Worm (Caenorhabditis elegans): ENCODE measurements around the gene Y37E11AL.9.

Gene Y37E11AL.9

ce11 chrIV:3741874-3742273 lies 41.4 kb upstream of the Y37E11AL.9 start:
- no peak for TF ChIP-seq snpc-4 (tag; optimal IDR thresholded peaks at IDR 0.05)
- TF ChIP-seq nhr-237 (tag; optimal IDR thresholded peaks at IDR 0.05): no peak
- no peak for TF ChIP-seq R02D3.7 (tag; optimal IDR thresholded peaks at IDR 0.05)
- no peak for TF ChIP-seq nhr-77 (tag; optimal IDR thresholded peaks at IDR 0.05)
- no peak for TF ChIP-seq nhr-11 (tag; optimal IDR thresholded peaks at IDR 0.05)
- TF ChIP-seq ztf-11 (tag; optimal IDR thresholded peaks at IDR 0.05): no peak
- no peak for TF ChIP-seq lin-11 (tag; optimal IDR thresholded peaks at IDR 0.05)
- TF ChIP-seq egl-27 (tag; optimal IDR thresholded peaks at IDR 0.05): no peak
- TF ChIP-seq nhr-6 (tag; optimal IDR thresholded peaks at IDR 0.05): no peak
- TF ChIP-seq mab-5 (tag; optimal IDR thresholded peaks at IDR 0.05): no peak
- TF ChIP-seq gmeb-1 (tag; optimal IDR thresholded peaks at IDR 0.05): no peak
- TF ChIP-seq ztf-4 (tag; optimal IDR thresholded peaks at IDR 0.05): no peak
- no peak for TF ChIP-seq ceh-82 (tag; optimal IDR thresholded peaks at IDR 0.05)
- no peak for TF ChIP-seq lsy-2 (tag; optimal IDR thresholded peaks at IDR 0.05)

DNA sequence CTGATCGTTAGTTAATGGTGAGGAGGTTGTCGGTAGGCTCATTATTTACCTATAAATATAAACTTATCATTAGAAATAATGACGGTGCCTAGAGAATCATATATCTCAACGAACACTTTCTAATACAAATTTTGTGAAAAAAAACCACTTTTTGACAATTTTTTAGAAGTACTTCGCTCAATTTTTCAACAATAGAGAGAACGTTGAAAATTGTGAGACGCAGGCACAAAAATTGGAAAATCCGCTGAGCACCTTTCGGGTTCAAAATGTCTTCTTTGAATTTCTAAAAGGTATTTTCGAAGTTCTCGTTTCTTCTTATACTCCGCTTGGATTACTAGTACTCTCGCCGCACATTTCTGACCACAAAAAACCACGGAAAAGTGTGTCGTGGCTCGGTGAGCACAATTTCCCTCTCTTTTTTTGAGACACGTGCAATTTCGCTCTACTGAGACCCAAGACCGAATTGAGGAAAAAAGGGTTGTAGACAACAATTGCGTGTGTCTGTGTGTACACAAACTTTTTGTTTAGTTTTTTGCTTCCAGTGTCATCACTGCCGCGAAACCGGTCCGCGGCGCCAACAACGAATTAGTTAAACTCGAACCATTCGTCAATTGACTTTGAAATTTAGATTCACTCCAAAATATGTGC lies 40.5 kb upstream of the Y37E11AL.9 start, which contains the start of gene nape-1:
Gene nape-1 (minus strand): TSS at position 51 of the 648 bp plus-strand sequence.
- no peak for TF ChIP-seq ama-1 (optimal IDR thresholded peaks at IDR 0.05)
- no peak for TF ChIP-seq ztf-11 (tag; optimal IDR thresholded peaks at IDR 0.05)
- no peak for TF ChIP-seq ztf-1 (GFP tag; conservative IDR thresholded peaks at IDR 0.05)
- peak; percentile 43 for TF ChIP-seq fos-1 (tag; optimal IDR thresholded peaks at IDR 0.05)
- TF ChIP-seq lin-11 (tag; optimal IDR thresholded peaks at IDR 0.05): no peak
- no peak for TF ChIP-seq mbf-1 (tag; optimal IDR thresholded peaks at IDR 0.05)
- TF ChIP-seq ZK546.5 (tag; optimal IDR thresholded peaks at IDR 0.05): no peak
- TF ChIP-seq elt-3 (tag; optimal IDR thresholded peaks at IDR 0.05): no peak
- no peak for TF ChIP-seq egl-27 (tag; optimal IDR thresholded peaks at IDR 0.05)
- no peak for TF ChIP-seq Y55F3AM.14 (GFP tag; optimal IDR thresholded peaks at IDR 0.05)
- no peak for TF ChIP-seq nhr-21 (tag; optimal IDR thresholded peaks at IDR 0.05)
- no peak for TF ChIP-seq aly-2 (tag; optimal IDR thresholded peaks at IDR 0.05)
- no peak for TF ChIP-seq nhr-11 (tag; optimal IDR thresholded peaks at IDR 0.05)
- TF ChIP-seq sma-3 (GFP tag; optimal IDR thresholded peaks at IDR 0.05): no peak
- TF ChIP-seq sma-9 (GFP tag; optimal IDR thresholded peaks at IDR 0.05): peak; percentile 4
- TF ChIP-seq sma-9 (tag; optimal IDR thresholded peaks at IDR 0.05): no peak
- TF ChIP-seq nhr-77 (tag; optimal IDR thresholded peaks at IDR 0.05): no peak
- TF ChIP-seq nhr-237 (tag; optimal IDR thresholded peaks at IDR 0.05): no peak
- TF ChIP-seq dmd-4 (tag; optimal IDR thresholded peaks at IDR 0.05): no peak
- no peak for TF ChIP-seq nhr-25 (tag; optimal IDR thresholded peaks at IDR 0.05)
- TF ChIP-seq nhr-10 (tag; optimal IDR thresholded peaks at IDR 0.05): no peak
- TF ChIP-seq unc-39 (tag; optimal IDR thresholded peaks at IDR 0.05): no peak
- TF ChIP-seq ceh-82 (tag; optimal IDR thresholded peaks at IDR 0.05): no peak
- peak in 1 of 2 experiments; percentile 28 for TF ChIP-seq mdl-1 (tag; optimal IDR thresholded peaks at IDR 0.05)
- no peak for TF ChIP-seq sem-4 (tag; optimal IDR thresholded peaks at IDR 0.05)
- peak; percentile 34 for TF ChIP-seq gmeb-1 (tag; optimal IDR thresholded peaks at IDR 0.05)
- TF ChIP-seq nhr-12 (tag; optimal IDR thresholded peaks at IDR 0.05): no peak
- TF ChIP-seq alr-1 (tag; optimal IDR thresholded peaks at IDR 0.05): no peak
- TF ChIP-seq C34F6.9 (tag; optimal IDR thresholded peaks at IDR 0.05): peak; percentile 46
- TF ChIP-seq ztf-4 (tag; optimal IDR thresholded peaks at IDR 0.05): no peak
- no peak for TF ChIP-seq snpc-4 (tag; optimal IDR thresholded peaks at IDR 0.05)
- no peak for TF ChIP-seq nhr-23 (tag; optimal IDR thresholded peaks at IDR 0.05)
- TF ChIP-seq mab-5 (tag; optimal IDR thresholded peaks at IDR 0.05): no peak
- no peak for TF ChIP-seq R02D3.7 (tag; optimal IDR thresholded peaks at IDR 0.05)
- peak; percentile 74 for TF ChIP-seq nhr-129 (tag; optimal IDR thresholded peaks at IDR 0.05)
- peak; percentile 68 for TF ChIP-seq F13H6.1 (tag; optimal IDR thresholded peaks at IDR 0.05)
- TF ChIP-seq unc-55 (GFP tag; optimal IDR thresholded peaks at IDR 0.05): peak; percentile 47
- no peak for TF ChIP-seq unc-62 (GFP tag; optimal IDR thresholded peaks at IDR 0.05)
- TF ChIP-seq skn-1 (tag; optimal IDR thresholded peaks at IDR 0.05): no peak
- no peak for TF ChIP-seq lin-39 (tag; optimal IDR thresholded peaks at IDR 0.05)
- TF ChIP-seq peb-1 (tag; optimal IDR thresholded peaks at IDR 0.05): no peak
- no peak for TF ChIP-seq ceh-16 (tag; optimal IDR thresholded peaks at IDR 0.05)
- peak in 1 of 2 experiments; percentile 28 for TF ChIP-seq lsy-2 (tag; optimal IDR thresholded peaks at IDR 0.05)
- no peak for TF ChIP-seq zag-1 (tag; optimal IDR thresholded peaks at IDR 0.05)
- TF ChIP-seq crh-2 (tag; optimal IDR thresholded peaks at IDR 0.05): peak; percentile 52
- no peak for TF ChIP-seq nhr-6 (tag; optimal IDR thresholded peaks at IDR 0.05)
- TF ChIP-seq lin-13 (GFP tag; optimal IDR thresholded peaks at IDR 0.05): peak; percentile 41
- no peak for TF ChIP-seq elt-1 (tag; optimal IDR thresholded peaks at IDR 0.05)
- no peak for TF ChIP-seq blmp-1 (tag; optimal IDR thresholded peaks at IDR 0.05; ENCODE audit: insufficient read depth)
